Fruit fly (Drosophila melanogaster) whole organism, prepupa: Measurements from ENCODE around the gene CG5346.

Source experiments
- Blimp-1 ChIP-seq: fragments of 200-800 bp; sonication (Bioruptor generic); optimal IDR thresholded peaks from 3 replicates; lab custom pipeline; 2017; ENCODE audit warnings: missing biosample characterization, missing genetic modification characterization, mild to moderate bottlenecking, moderate library complexity, missing genetic modification reagents
- CG16779 ChIP-seq: fragments of 200-800 bp; sonication (Bioruptor generic); optimal IDR thresholded peaks from 3 replicates; lab custom pipeline; 2017; ENCODE audit warnings: missing biosample characterization, mild to moderate bottlenecking, missing genetic modification characterization
- CG31627 ChIP-seq: fragments of 200-800 bp; sonication (Bioruptor generic); optimal IDR thresholded peaks from 3 replicates; lab custom pipeline; 2016; ENCODE audit warnings: missing biosample characterization, missing genetic modification characterization
- CG32006 ChIP-seq: fragments of 200-800 bp; sonication (Bioruptor generic); optimal IDR thresholded peaks from 3 replicates; lab custom pipeline; 2017; ENCODE audit warnings: missing biosample characterization, mild to moderate bottlenecking, missing genetic modification characterization
- CG34406 ChIP-seq: fragments of 200-800 bp; sonication (Bioruptor generic); optimal IDR thresholded peaks from 3 replicates; lab custom pipeline; 2016; ENCODE audit warnings: missing biosample characterization, missing genetic modification characterization
- CG3919 ChIP-seq: fragments of 200-800 bp; sonication (Bioruptor generic); optimal IDR thresholded peaks from 3 replicates; lab custom pipeline; 2016; ENCODE audit warnings: missing biosample characterization, missing genetic modification characterization
- CG4318 ChIP-seq: fragments of 200-800 bp; sonication (Bioruptor generic); optimal IDR thresholded peaks from 3 replicates; lab custom pipeline; 2017; ENCODE audit warnings: missing biosample characterization, mild to moderate bottlenecking, missing genetic modification characterization
- CG6163 ChIP-seq: fragments of 200-800 bp; sonication (Bioruptor generic); IDR thresholded peaks from 3 replicates; pipeline ENCODE4 v1.3.6; 2022; ENCODE audit warnings: missing biosample characterization, missing genetic modification characterization
- CG6276 ChIP-seq: fragments of 200-800 bp; sonication (Bioruptor generic); optimal IDR thresholded peaks from 2 replicates; lab custom pipeline; 2017; ENCODE audit warnings: missing biosample characterization, mild to moderate bottlenecking, missing genetic modification characterization
- CG6792 ChIP-seq: fragments of 200-800 bp; sonication (Bioruptor generic); optimal IDR thresholded peaks from 3 replicates; lab custom pipeline; 2016; ENCODE audit warnings: missing biosample characterization, missing genetic modification characterization
- CG6854 ChIP-seq: fragments of 200-800 bp; sonication (Bioruptor generic); optimal IDR thresholded peaks from 2 replicates; lab custom pipeline; 2017; ENCODE audit warnings: missing biosample characterization, mild to moderate bottlenecking, missing genetic modification characterization
- CG7368 ChIP-seq: fragments of 200-800 bp; sonication (Bioruptor generic); optimal IDR thresholded peaks from 3 replicates; lab custom pipeline; 2016; ENCODE audit warnings: missing biosample characterization, missing genetic modification characterization
- CG8119 ChIP-seq: fragments of 200-800 bp; sonication (Bioruptor generic); IDR thresholded peaks from 3 replicates; pipeline ENCODE4 v1.3.6; 2022; ENCODE audit warnings: missing biosample characterization, missing genetic modification characterization
- CG8632 ChIP-seq: fragments of 200-800 bp; sonication (Bioruptor generic); optimal IDR thresholded peaks from 3 replicates; lab custom pipeline; 2016; ENCODE audit warnings: missing biosample characterization, missing genetic modification characterization
- Eip75B ChIP-seq: fragments of 200-800 bp; sonication (Bioruptor generic); optimal IDR thresholded peaks from 3 replicates; lab custom pipeline; 2016; ENCODE audit warnings: missing biosample characterization, missing genetic modification characterization
- Eip78C ChIP-seq: fragments of 200-800 bp; sonication (Bioruptor generic); peaks from one replicate; lab custom pipeline; 2016; ENCODE audit warnings: missing biosample characterization, missing genetic modification characterization
- Eip93F ChIP-seq: fragments of 200-800 bp; sonication (Bioruptor generic); optimal IDR thresholded peaks from 2 replicates; lab custom pipeline; 2016; ENCODE audit warnings: missing biosample characterization, mild to moderate bottlenecking, missing genetic modification characterization
- Ets21C ChIP-seq: fragments of 200-800 bp; sonication (Bioruptor generic); optimal IDR thresholded peaks from 3 replicates; lab custom pipeline; 2016; ENCODE audit warnings: missing biosample characterization, missing genetic modification characterization
- Gug ChIP-seq: fragments of 200-800 bp; sonication (Bioruptor generic); IDR thresholded peaks from 2 replicates; pipeline ENCODE4 v1.3.6; 2022; ENCODE audit warnings: missing biosample characterization, missing genetic modification characterization
- Hr39 ChIP-seq: fragments of 200-800 bp; sonication (Bioruptor generic); optimal IDR thresholded peaks from 2 replicates; lab custom pipeline; 2016; ENCODE audit warnings: missing biosample characterization, missing genetic modification characterization
- Hr4 ChIP-seq: fragments of 200-800 bp; sonication (Bioruptor generic); optimal IDR thresholded peaks from 3 replicates; lab custom pipeline; 2016; ENCODE audit warnings: missing biosample characterization, missing genetic modification characterization
- Met ChIP-seq: fragments of 200-800 bp; sonication (Bioruptor generic); optimal IDR thresholded peaks from 3 replicates; lab custom pipeline; 2016; ENCODE audit warnings: missing biosample characterization, missing genetic modification characterization
- OdsH ChIP-seq: fragments of 200-800 bp; sonication (Bioruptor generic); optimal IDR thresholded peaks from 3 replicates; lab custom pipeline; 2016; ENCODE audit warnings: missing biosample characterization, missing genetic modification characterization
- Smox ChIP-seq: fragments of 200-800 bp; sonication (Bioruptor generic); optimal IDR thresholded peaks from 3 replicates; lab custom pipeline; 2016; ENCODE audit warnings: missing biosample characterization, missing genetic modification characterization
- Sox102F ChIP-seq: fragments of 200-800 bp; sonication (Bioruptor generic); optimal IDR thresholded peaks from 2 replicates; lab custom pipeline; 2016; ENCODE audit warnings: missing biosample characterization, mild to moderate bottlenecking, missing genetic modification characterization
- Sox15 ChIP-seq: fragments of 200-800 bp; sonication (Bioruptor generic); optimal IDR thresholded peaks from 3 replicates; lab custom pipeline; 2016; ENCODE audit warnings: missing biosample characterization, missing genetic modification characterization
- achi ChIP-seq: fragments of 200-800 bp; sonication (Bioruptor generic); optimal IDR thresholded peaks from 3 replicates; lab custom pipeline; 2016; ENCODE audit warnings: missing biosample characterization, missing genetic modification characterization
- acj6 ChIP-seq: fragments of 200-800 bp; sonication (Bioruptor generic); optimal IDR thresholded peaks from 3 replicates; lab custom pipeline; 2016; ENCODE audit warnings: missing biosample characterization, missing genetic modification characterization
- dsx ChIP-seq: fragments of 200-800 bp; optimal IDR thresholded peaks from 3 replicates; lab custom pipeline; 2019; ENCODE audit warnings: missing biosample characterization, mild to moderate bottlenecking, missing genetic modification characterization, moderate library complexity; ENCODE audit not compliant: poor library complexity, severe bottlenecking
- esn ChIP-seq: fragments of 200-800 bp; sonication (Bioruptor generic); optimal IDR thresholded peaks from 2 replicates; lab custom pipeline; 2016; ENCODE audit warnings: missing biosample characterization, mild to moderate bottlenecking, missing genetic modification characterization, moderate library complexity
- fd85E ChIP-seq: fragments of 200-800 bp; sonication (Bioruptor generic); optimal IDR thresholded peaks from 3 replicates; lab custom pipeline; 2016; ENCODE audit warnings: missing biosample characterization, missing genetic modification characterization
- fkh ChIP-seq: fragments of 200-800 bp; sonication (Bioruptor generic); optimal IDR thresholded peaks from 3 replicates; lab custom pipeline; 2017; ENCODE audit warnings: missing biosample characterization, mild to moderate bottlenecking, missing genetic modification characterization, moderate library complexity
- lz ChIP-seq: fragments of 200-800 bp; sonication (Bioruptor generic); optimal IDR thresholded peaks from 3 replicates; lab custom pipeline; 2016; ENCODE audit warnings: missing biosample characterization, missing genetic modification characterization
- net ChIP-seq: fragments of 200-800 bp; sonication (Bioruptor generic); optimal IDR thresholded peaks from 3 replicates; lab custom pipeline; 2016; ENCODE audit warnings: missing biosample characterization, missing genetic modification characterization
- pdm3 ChIP-seq: fragments of 200-800 bp; sonication (Bioruptor generic); optimal IDR thresholded peaks from 3 replicates; lab custom pipeline; 2016; ENCODE audit warnings: missing biosample characterization, missing genetic modification characterization
- salr ChIP-seq, 2 experiments: fragments of 200-800 bp; sonication (Bioruptor generic); optimal IDR thresholded peaks; 3 replicates each; lab custom pipeline; 2016 to 2018; ENCODE audit warnings: missing biosample characterization in 2 of 2, missing genetic modification characterization in 2 of 2, mild to moderate bottlenecking in 1 of 2
- ss ChIP-seq, 2 experiments: fragments of 200-800 bp; sonication (Bioruptor generic); optimal IDR thresholded peaks; 2 replicates in 1 of 2; 3 replicates in 1 of 2; lab custom pipeline; 2017 to 2018; ENCODE audit warnings: mild to moderate bottlenecking in 2 of 2, missing biosample characterization in 2 of 2, missing genetic modification characterization in 2 of 2, moderate library complexity in 1 of 2
- svp ChIP-seq: fragments of 200-800 bp; sonication (Bioruptor generic); peaks from one replicate; lab custom pipeline; 2016; ENCODE audit warnings: missing biosample characterization, missing genetic modification characterization
- topi ChIP-seq: fragments of 200-800 bp; sonication (Bioruptor generic); optimal IDR thresholded peaks from 3 replicates; lab custom pipeline; 2016; ENCODE audit warnings: missing biosample characterization, missing genetic modification characterization
- vri ChIP-seq: fragments of 200-800 bp; sonication (Bioruptor generic); optimal IDR thresholded peaks from 3 replicates; lab custom pipeline; 2016; ENCODE audit warnings: missing biosample characterization, mild to moderate bottlenecking, missing genetic modification characterization

Gene CG5346

dm6 chr3R:22525073-22525413 lies 3.4 kb downstream of the CG5346 start:
- peak; percentile 62 for TF ChIP-seq svp (GFP tag; lab: Kevin White, UChicago)
- no peak for TF ChIP-seq Met (GFP tag; lab: Kevin White, UChicago)

- TF ChIP-seq Smox (GFP tag; lab: Kevin White, UChicago) (peak; percentile 28), Met (GFP tag; lab: Kevin White, UChicago) (peak; percentile 27), CG31627 (GFP tag; lab: Kevin White, UChicago) (peak; percentile 29), CG8119 (GFP tag; lab: Robert Waterston, UW) (no peak), Eip78C (GFP tag; lab: Kevin White, UChicago) (peak; percentile 82), CG32006 (GFP tag; lab: Kevin White, UChicago) (peak; percentile 6), dsx (GFP tag; lab: Kevin White, UChicago) (no peak), CG7368 (GFP tag; lab: Kevin White, UChicago) (peak; percentile 23), CG4318 (GFP tag; lab: Kevin White, UChicago) (no peak), Hr4 (GFP tag; lab: Kevin White, UChicago) (no peak), topi (peak; percentile 7), net (GFP tag; lab: Kevin White, UChicago) (peak; percentile 14), Sox15 (peak; percentile 4), CG6854 (GFP tag; lab: Kevin White, UChicago) (peak; percentile 38), Eip93F (no peak), esn (GFP tag; lab: Kevin White, UChicago) (peak; percentile 49), svp (GFP tag; lab: Kevin White, UChicago) (peak; percentile 86), acj6 (GFP tag; lab: Kevin White, UChicago) (no peak), Eip75B (peak; percentile 1), CG3919 (GFP tag; lab: Kevin White, UChicago) (peak; percentile 13), Ets21C (peak; percentile 18), CG8632 (GFP tag; lab: Kevin White, UChicago) (peak; percentile 23), OdsH (GFP tag; lab: Kevin White, UChicago) (peak; percentile 15), fd85E (peak; percentile 14), CG6792 (GFP tag; lab: Kevin White, UChicago) (peak; percentile 4), Sox102F (GFP tag; lab: Kevin White, UChicago) (peak; percentile 12), Gug (GFP tag; lab: Robert Waterston, UW) (no peak), Hr39 (GFP tag; lab: Kevin White, UChicago) (peak; percentile 30), fkh (GFP tag; lab: Kevin White, UChicago) (peak; percentile 89), lz (GFP tag; lab: Kevin White, UChicago) (peak; percentile 19), ss (GFP tag; optimal IDR thresholded peaks at IDR 0.05; lab: Kevin White, UChicago) (peak in 1 of 2 experiments; percentile 18), CG34406 (GFP tag; lab: Kevin White, UChicago) (peak; percentile 10), pdm3 (GFP tag; lab: Kevin White, UChicago) (peak; percentile 27), CG6276 (no peak), achi (no peak), salr (GFP tag; optimal IDR thresholded peaks at IDR 0.05; lab: Kevin White, UChicago) (no peak), Blimp-1 (peak; percentile 27)
Observed at dm6 chr3R:22524344-22525072, 4.0 kb downstream of the CG5346 start.

- TF ChIP-seq vri, result peak; percentile 0
- peak; percentile 10 for TF ChIP-seq Eip93F
- no peak for TF ChIP-seq CG6163 (GFP tag; lab: Robert Waterston, UW)
- TF ChIP-seq Blimp-1, result peak; percentile 20
- peak; percentile 97 for TF ChIP-seq svp (GFP tag; lab: Kevin White, UChicago)
- no peak for TF ChIP-seq CG16779
Observed at dm6 chr3R:22522859-22523258, 5.6 kb downstream of the CG5346 start.
